Worm (Caenorhabditis elegans) whole organism, young adult: Measurements from ENCODE around the gene R13H4.6.

Source experiments
- F37B4.10 ChIP-seq: fragments of 200-800 bp; sonication (Bioruptor generic); IDR thresholded peaks from 2 replicates; pipeline ENCODE4 v1.3.6; 2022; ENCODE audit warnings: missing genetic modification characterization, missing compliant biosample characterization
- Y67H2A.10 ChIP-seq: fragments of 200-800 bp; sonication (Bioruptor generic); conservative IDR thresholded peaks from 2 replicates; pipeline ENCODE4 v1.3.6; 2022; ENCODE audit warnings: missing genetic modification reagents, missing genetic modification characterization, missing compliant biosample characterization
- ceh-58 ChIP-seq: fragments of 200-800 bp; sonication (Bioruptor generic); IDR thresholded peaks from 2 replicates; pipeline ENCODE4 v1.3.6; 2022; ENCODE audit warnings: missing genetic modification characterization, missing compliant biosample characterization
- dox-1 ChIP-seq: fragments of 200-800 bp; sonication (Bioruptor generic); IDR thresholded peaks from 2 replicates; pipeline ENCODE4 v1.3.6; 2022; ENCODE audit warnings: missing genetic modification reagents, missing genetic modification characterization, missing compliant biosample characterization
- zfh-2 ChIP-seq: fragments of 200-800 bp; sonication (Bioruptor generic); conservative IDR thresholded peaks from 2 replicates; pipeline ENCODE4 v1.3.6; 2022; ENCODE audit warnings: missing genetic modification reagents, missing genetic modification characterization, missing compliant biosample characterization

DNA sequence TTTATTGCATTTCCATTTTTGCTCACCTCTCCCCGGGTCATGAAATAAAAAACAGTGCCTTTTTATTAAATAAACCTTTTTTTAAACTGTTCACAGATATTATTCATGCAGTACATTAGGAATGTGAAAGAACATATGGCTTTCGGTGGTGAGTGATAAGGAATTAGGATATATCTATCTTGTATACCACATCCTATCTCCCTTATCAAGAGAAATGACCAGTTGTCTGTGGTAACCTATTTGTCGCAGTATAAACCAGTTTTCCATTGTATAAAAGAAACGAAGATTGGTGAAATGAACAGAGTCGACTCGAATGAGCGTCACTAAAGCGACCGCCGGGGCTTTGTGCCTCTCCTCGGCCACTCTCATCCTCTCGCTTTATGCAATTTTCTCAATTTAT lies 33.6 kb upstream of the R13H4.6 start, which contains the start of gene col-158:
- TF ChIP-seq ceh-58 (GFP tag; lab: Robert Waterston, UW), result no peak
- no peak for TF ChIP-seq F37B4.10 (GFP tag; lab: Robert Waterston, UW)
- TF ChIP-seq Y67H2A.10 (GFP tag; lab: Robert Waterston, UW), result no peak
- TF ChIP-seq zfh-2 (GFP tag; lab: Robert Waterston, UW), result no peak
- no peak for TF ChIP-seq dox-1 (GFP tag; lab: Robert Waterston, UW)
